Worm (Caenorhabditis elegans) whole organism, early embryonic: ENCODE results near the gene F40G9.19.

Experiments used
- B0310.2 ChIP-seq: sonication (generic microtip); optimal IDR thresholded peaks from 2 replicates; lab custom pipeline; 2016; ENCODE audit warnings: mild to moderate bottlenecking, missing genetic modification characterization, missing compliant biosample characterization
- F13C5.2 ChIP-seq: sonication (generic microtip); optimal IDR thresholded peaks from 2 replicates; lab custom pipeline; 2017; ENCODE audit warnings: mild to moderate bottlenecking, missing genetic modification characterization, inconsistent platforms, missing compliant biosample characterization
- ama-1 ChIP-seq: fragments of 150-350 bp; optimal IDR thresholded peaks from 2 replicates; lab custom pipeline; 2014
- ceh-13 ChIP-seq: fragments of 200-800 bp; sonication (Bioruptor generic); optimal IDR thresholded peaks from 2 replicates; lab custom pipeline; 2018; ENCODE audit warnings: mild to moderate bottlenecking, missing genetic modification characterization, missing compliant biosample characterization
- ceh-36 ChIP-seq: sonication (generic microtip); optimal IDR thresholded peaks from 2 replicates; lab custom pipeline; 2016; ENCODE audit warnings: missing genetic modification characterization, inconsistent platforms, missing compliant biosample characterization
- flt-1 ChIP-seq: fragments of 200-800 bp; sonication (Bioruptor generic); IDR thresholded peaks from 2 replicates; pipeline ENCODE4 v1.3.6; 2022; ENCODE audit warnings: missing genetic modification characterization, missing compliant biosample characterization
- hmbx-1 ChIP-seq: sonication (generic microtip); optimal IDR thresholded peaks from 2 replicates; lab custom pipeline; 2016; ENCODE audit warnings: mild to moderate bottlenecking, missing genetic modification characterization, missing compliant biosample characterization
- hmg-4 ChIP-seq: fragments of 200-800 bp; sonication (Bioruptor generic); optimal IDR thresholded peaks from 2 replicates; lab custom pipeline; 2018; ENCODE audit warnings: mild to moderate bottlenecking, missing genetic modification characterization, missing compliant biosample characterization
- hnd-1 ChIP-seq: sonication (generic microtip); optimal IDR thresholded peaks from 2 replicates; lab custom pipeline; 2016; ENCODE audit warnings: missing genetic modification characterization, missing compliant biosample characterization
- pes-1 ChIP-seq: fragments of 200-800 bp; sonication (Bioruptor generic); IDR thresholded peaks from 2 replicates; pipeline ENCODE4 v1.3.6; 2022; ENCODE audit warnings: missing genetic modification reagents, missing genetic modification characterization, missing compliant biosample characterization
- sea-1 ChIP-seq: fragments of 200-800 bp; sonication (Bioruptor generic); conservative IDR thresholded peaks from 2 replicates; pipeline ENCODE4 v1.3.6; 2022; ENCODE audit warnings: missing genetic modification characterization, missing compliant biosample characterization
- tbx-37 ChIP-seq: fragments of 200-800 bp; sonication (Bioruptor generic); conservative IDR thresholded peaks from 2 replicates; pipeline ENCODE4 v1.3.6; 2022; ENCODE audit warnings: missing genetic modification reagents, missing genetic modification characterization, missing compliant biosample characterization
- tra-4 ChIP-seq: sonication (generic microtip); optimal IDR thresholded peaks from 2 replicates; lab custom pipeline; 2017; ENCODE audit warnings: missing genetic modification characterization, missing compliant biosample characterization

DNA sequence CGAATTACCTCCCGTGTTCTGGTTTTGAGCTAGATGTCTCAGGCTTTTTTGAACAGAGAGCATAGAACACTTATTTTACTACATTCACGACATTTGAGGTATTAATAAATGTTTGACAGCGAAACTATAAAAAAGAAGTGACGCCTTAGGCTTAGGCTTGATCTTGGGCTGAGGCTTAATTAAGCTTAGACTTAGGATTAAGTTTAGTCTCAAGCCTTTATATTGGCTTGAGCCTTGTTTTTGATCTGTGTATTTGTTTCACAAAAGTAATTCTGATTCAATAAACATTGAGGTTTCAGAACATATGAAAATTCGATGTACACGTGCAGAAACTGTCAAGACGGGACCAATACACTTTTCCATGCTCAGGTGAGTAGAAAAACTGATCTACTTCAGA lies 36.1 kb downstream of the F40G9.19 start, which contains the start of gene klp-20:
- TF ChIP-seq ama-1 (lab: Kevin White, UChicago) (no peak), ceh-36 (no peak), hmbx-1 (tag; lab: Kevin White, UChicago) (no peak), ceh-13 (no peak), flt-1 (GFP tag; lab: Robert Waterston, UW) (no peak), pes-1 (GFP tag; lab: Robert Waterston, UW) (no peak), hnd-1 (no peak), tra-4 (tag; lab: Kevin White, UChicago) (no peak), F13C5.2 (tag; lab: Kevin White, UChicago) (no peak), tbx-37 (no peak), B0310.2 (no peak), sea-1 (no peak), hmg-4 (GFP tag; lab: Kevin White, UChicago) (no peak)
